Fruit fly (Drosophila melanogaster) whole organism, embryonic: ENCODE measurements around the gene Max.

ENCODE experiments used
- Abd-B ChIP-seq: fragments of 200-800 bp; sonication (Bioruptor generic); optimal IDR thresholded peaks from 2 replicates; lab custom pipeline; 2018; ENCODE audit warnings: missing biosample characterization, mild to moderate bottlenecking, missing genetic modification characterization, moderate library complexity
- Atf-2 ChIP-seq: fragments of 200-800 bp; sonication (Bioruptor generic); optimal IDR thresholded peaks from 2 replicates; lab custom pipeline; 2016; ENCODE audit warnings: missing biosample characterization, missing genetic modification characterization
- Awh ChIP-seq: fragments of 200-800 bp; sonication (Bioruptor generic); IDR thresholded peaks from 2 replicates; pipeline ENCODE4, ENCODE4 v1.3.6; 2022; ENCODE audit warnings: missing biosample characterization, missing genetic modification characterization
- CG11093 ChIP-seq: fragments of 200-800 bp; sonication (Bioruptor generic); IDR thresholded peaks from 3 replicates; pipeline ENCODE4 v1.3.6; 2022; ENCODE audit warnings: missing biosample characterization, missing genetic modification characterization
- CG11560 ChIP-seq: fragments of 200-800 bp; sonication (Bioruptor generic); IDR thresholded peaks from 3 replicates; pipeline ENCODE4 v1.3.6; 2022; ENCODE audit warnings: missing biosample characterization, missing genetic modification characterization
- CG12769 ChIP-seq: fragments of 200-800 bp; sonication (Bioruptor generic); optimal IDR thresholded peaks from 2 replicates; lab custom pipeline; 2019; ENCODE audit warnings: missing biosample characterization, mild to moderate bottlenecking, missing genetic modification characterization, moderate library complexity
- CG13624 ChIP-seq: fragments of 200-800 bp; sonication (Bioruptor generic); optimal IDR thresholded peaks from 2 replicates; lab custom pipeline; 2016; ENCODE audit warnings: missing biosample characterization, missing genetic modification characterization
- CG16813 ChIP-seq: fragments of 200-800 bp; sonication (Bioruptor generic); IDR thresholded peaks from 3 replicates; pipeline ENCODE4 v1.3.6; 2022; ENCODE audit warnings: missing biosample characterization, missing genetic modification characterization; ENCODE audit not compliant: partially characterized antibody
- CG2116 ChIP-seq: fragments of 200-800 bp; sonication (Bioruptor generic); optimal IDR thresholded peaks from 3 replicates; lab custom pipeline; 2018; ENCODE audit warnings: missing biosample characterization, mild to moderate bottlenecking, missing genetic modification characterization
- CG2129 ChIP-seq: fragments of 200-800 bp; sonication (Bioruptor generic); IDR thresholded peaks from 2 replicates; pipeline ENCODE4 v1.3.6; 2022; ENCODE audit warnings: missing biosample characterization, missing genetic modification characterization; ENCODE audit not compliant: partially characterized antibody
- CG2199 ChIP-seq: fragments of 200-800 bp; sonication (Bioruptor generic); IDR thresholded peaks from 3 replicates; pipeline ENCODE4 v1.3.6; 2022; ENCODE audit warnings: missing biosample characterization, missing genetic modification characterization
- CG30403 ChIP-seq: fragments of 200-800 bp; sonication (Bioruptor generic); optimal IDR thresholded peaks from 3 replicates; lab custom pipeline; 2016; ENCODE audit warnings: missing biosample characterization, missing genetic modification characterization
- CG33213 ChIP-seq: fragments of 200-800 bp; sonication (Bioruptor generic); optimal IDR thresholded peaks from 3 replicates; lab custom pipeline; 2016; ENCODE audit warnings: missing biosample characterization, missing genetic modification characterization
- CG4854 ChIP-seq: fragments of 200-800 bp; sonication (Bioruptor generic); optimal IDR thresholded peaks from 2 replicates; lab custom pipeline; 2016; ENCODE audit warnings: missing biosample characterization, missing genetic modification characterization, inconsistent platforms
- Camta ChIP-seq: fragments of 200-800 bp; sonication (Bioruptor generic); optimal IDR thresholded peaks from 2 replicates; lab custom pipeline; 2016; ENCODE audit warnings: missing biosample characterization, missing genetic modification characterization
- D19A ChIP-seq: fragments of 200-800 bp; optimal IDR thresholded peaks from 3 replicates; lab custom pipeline; 2019; ENCODE audit warnings: missing biosample characterization, mild to moderate bottlenecking, missing genetic modification characterization, moderate library complexity
- Dll ChIP-seq: fragments of 200-800 bp; sonication (Bioruptor generic); IDR thresholded peaks from 4 replicates; pipeline ENCODE4 v1.3.6; 2022; ENCODE audit warnings: missing biosample characterization, missing genetic modification characterization; ENCODE audit not compliant: partially characterized antibody
- Drgx ChIP-seq: fragments of 200-800 bp; sonication (Bioruptor generic); IDR thresholded peaks from 2 replicates; pipeline ENCODE4 v1.3.6; 2022; ENCODE audit warnings: missing biosample characterization, missing genetic modification characterization
- E2f2 ChIP-seq: fragments of 200-800 bp; sonication (Bioruptor generic); IDR thresholded peaks from 2 replicates; pipeline ENCODE4 v1.3.6; 2022; ENCODE audit warnings: missing biosample characterization, missing genetic modification characterization
- Gug ChIP-seq: fragments of 200-800 bp; sonication (Bioruptor generic); IDR thresholded peaks from 4 replicates; pipeline ENCODE4 v1.3.6; 2022; ENCODE audit warnings: missing biosample characterization, missing genetic modification characterization
- H2.0 ChIP-seq: fragments of 200-800 bp; sonication (Bioruptor generic); IDR thresholded peaks from 2 replicates; pipeline ENCODE4 v1.3.6; 2022; ENCODE audit warnings: missing biosample characterization, missing genetic modification characterization
- HLH4C ChIP-seq: fragments of 200-800 bp; sonication (Bioruptor generic); IDR thresholded peaks from 3 replicates; pipeline ENCODE4 v1.3.6; 2022; ENCODE audit warnings: missing biosample characterization, missing genetic modification characterization; ENCODE audit not compliant: partially characterized antibody
- Hmx ChIP-seq: fragments of 200-800 bp; sonication (Bioruptor generic); optimal IDR thresholded peaks from 2 replicates; lab custom pipeline; 2016; ENCODE audit warnings: missing biosample characterization, missing genetic modification characterization
- Lhr ChIP-seq: fragments of 200-800 bp; sonication (Bioruptor generic); optimal IDR thresholded peaks from 3 replicates; lab custom pipeline; 2017; ENCODE audit warnings: mild to moderate bottlenecking, missing biosample characterization, missing genetic modification reagents, missing genetic modification characterization
- Max ChIP-seq: fragments of 200-800 bp; sonication (Bioruptor generic); optimal IDR thresholded peaks from 2 replicates; lab custom pipeline; 2016; ENCODE audit warnings: missing biosample characterization, mild to moderate bottlenecking, missing genetic modification characterization
- NC2α ChIP-seq: fragments of 200-800 bp; sonication (Bioruptor generic); optimal IDR thresholded peaks from 2 replicates; lab custom pipeline; 2016; ENCODE audit warnings: missing biosample characterization, missing genetic modification characterization
- Rfx ChIP-seq: fragments of 200-800 bp; sonication (Bioruptor generic); IDR thresholded peaks from 2 replicates; pipeline ENCODE4 v1.3.6; 2022; ENCODE audit warnings: missing biosample characterization, missing genetic modification characterization
- Sry-δ ChIP-seq: fragments of 200-800 bp; sonication (Bioruptor generic); optimal IDR thresholded peaks from 2 replicates; lab custom pipeline; 2016; ENCODE audit warnings: missing biosample characterization, missing genetic modification characterization
- ash1 ChIP-seq: fragments of 200-800 bp; sonication (Bioruptor generic); optimal IDR thresholded peaks from 2 replicates; lab custom pipeline; 2018; ENCODE audit warnings: missing biosample characterization, mild to moderate bottlenecking, missing genetic modification characterization
- bsh ChIP-seq, 2 experiments: fragments of 200-800 bp; sonication (Bioruptor generic); optimal IDR thresholded peaks; 2 replicates each; lab custom pipeline; 2017 to 2018; ENCODE audit warnings: mild to moderate bottlenecking in 2 of 2, missing biosample characterization in 2 of 2, missing genetic modification characterization in 2 of 2, moderate library complexity in 1 of 2
- cas ChIP-seq: fragments of 200-800 bp; sonication (Bioruptor generic); IDR thresholded peaks from 2 replicates; pipeline ENCODE4 v1.3.6; 2022; ENCODE audit warnings: missing biosample characterization, missing genetic modification characterization
- chn ChIP-seq: fragments of 200-800 bp; sonication (Bioruptor generic); optimal IDR thresholded peaks from 2 replicates; lab custom pipeline; 2016; ENCODE audit warnings: missing biosample characterization, missing genetic modification characterization
- disco-r ChIP-seq: fragments of 200-800 bp; sonication (Bioruptor generic); optimal IDR thresholded peaks from 2 replicates; lab custom pipeline; 2016; ENCODE audit warnings: missing biosample characterization, missing genetic modification characterization
- dmrt99B ChIP-seq: fragments of 200-800 bp; sonication (Bioruptor generic); optimal IDR thresholded peaks from 2 replicates; lab custom pipeline; 2018; ENCODE audit warnings: missing biosample characterization, mild to moderate bottlenecking, missing genetic modification characterization, moderate library complexity
- dpn ChIP-seq, 2 experiments: fragments of 200-800 bp; sonication (Bioruptor generic); optimal IDR thresholded peaks; 3 replicates each; lab custom pipeline; 2016; ENCODE audit warnings: missing biosample characterization in 2 of 2, missing genetic modification characterization in 2 of 2
- en ChIP-seq: fragments of 200-800 bp; sonication (Bioruptor generic); optimal IDR thresholded peaks from 2 replicates; lab custom pipeline; 2016; ENCODE audit warnings: missing biosample characterization, missing genetic modification characterization
- fu2 ChIP-seq: fragments of 200-800 bp; sonication (Bioruptor generic); optimal IDR thresholded peaks from 2 replicates; lab custom pipeline; 2016; ENCODE audit warnings: missing biosample characterization, missing genetic modification characterization
- gcm ChIP-seq: fragments of 200-800 bp; sonication (Bioruptor generic); optimal IDR thresholded peaks from 2 replicates; lab custom pipeline; 2019; ENCODE audit warnings: missing biosample characterization, mild to moderate bottlenecking, missing genetic modification characterization, moderate library complexity
- gcm2 ChIP-seq: fragments of 200-800 bp; sonication (Bioruptor generic); optimal IDR thresholded peaks from 2 replicates; lab custom pipeline; 2016; ENCODE audit warnings: missing biosample characterization, missing genetic modification characterization
- h ChIP-seq: fragments of >200 bp; optimal IDR thresholded peaks from 2 replicates; lab custom pipeline; 2017
- hb ChIP-seq: fragments of 200-800 bp; sonication (Bioruptor generic); IDR thresholded peaks from 3 replicates; pipeline ENCODE4 v1.3.6; 2022; ENCODE audit warnings: missing biosample characterization, missing genetic modification characterization; ENCODE audit not compliant: partially characterized antibody
- inv ChIP-seq: fragments of 200-800 bp; sonication (Bioruptor generic); IDR thresholded peaks from 2 replicates; pipeline ENCODE4 v1.3.6; 2022; ENCODE audit warnings: missing biosample characterization, missing genetic modification characterization; ENCODE audit not compliant: partially characterized antibody
- maf-S ChIP-seq: fragments of 200-800 bp; sonication (Bioruptor generic); optimal IDR thresholded peaks from 2 replicates; lab custom pipeline; 2016; ENCODE audit warnings: missing biosample characterization, missing genetic modification characterization
- nerfin-2 ChIP-seq: fragments of 200-800 bp; sonication (Bioruptor generic); IDR thresholded peaks from 2 replicates; pipeline ENCODE4 v1.3.6; 2022; ENCODE audit warnings: missing biosample characterization, missing genetic modification characterization; ENCODE audit not compliant: partially characterized antibody
- nmo ChIP-seq: fragments of 200-800 bp; sonication (Bioruptor generic); optimal IDR thresholded peaks from 2 replicates; lab custom pipeline; 2018; ENCODE audit warnings: missing biosample characterization, mild to moderate bottlenecking, missing genetic modification characterization, moderate library complexity
- p53 ChIP-seq: fragments of 200-800 bp; sonication (Bioruptor generic); optimal IDR thresholded peaks from 2 replicates; lab custom pipeline; 2016; ENCODE audit warnings: missing biosample characterization, missing genetic modification characterization
- peb ChIP-seq: fragments of 200-800 bp; sonication (Bioruptor generic); IDR thresholded peaks from 2 replicates; pipeline ENCODE4 v1.3.6; 2022; ENCODE audit warnings: missing biosample characterization, missing genetic modification characterization
- slp2 ChIP-seq: fragments of 200-800 bp; sonication (Bioruptor generic); optimal IDR thresholded peaks from 2 replicates; lab custom pipeline; 2016; ENCODE audit warnings: missing biosample characterization, missing genetic modification characterization
- tap ChIP-seq: fragments of 200-800 bp; optimal IDR thresholded peaks from 3 replicates; lab custom pipeline; 2019; ENCODE audit warnings: missing biosample characterization, mild to moderate bottlenecking, missing genetic modification characterization, moderate library complexity
- tna ChIP-seq: fragments of 200-800 bp; sonication (Bioruptor generic); IDR thresholded peaks from 2 replicates; pipeline ENCODE4 v1.3.6; 2022; ENCODE audit warnings: missing biosample characterization, missing genetic modification characterization; ENCODE audit not compliant: partially characterized antibody
- ttk ChIP-seq: fragments of 200-800 bp; sonication (Bioruptor generic); IDR thresholded peaks from 2 replicates; pipeline ENCODE4 v2.1.2; 2022; ENCODE audit warnings: missing biosample characterization, missing genetic modification characterization

Max gene

DNA sequence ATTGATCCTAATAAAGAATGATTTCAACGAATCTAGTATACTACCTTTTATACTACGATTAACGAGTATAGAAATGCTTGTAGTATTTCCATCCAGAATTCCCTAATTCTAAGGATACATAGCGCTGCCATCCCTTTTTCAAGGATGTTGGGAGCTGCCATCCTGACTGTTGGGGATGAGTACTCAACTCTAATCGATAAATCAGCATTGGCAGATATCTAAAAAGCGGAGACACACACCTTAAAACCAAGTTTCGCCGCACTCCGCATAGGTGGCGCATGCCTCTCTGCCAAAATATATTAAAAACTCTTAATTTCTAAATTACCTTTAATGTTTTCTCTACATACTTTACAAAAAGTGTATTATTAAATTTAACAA, 30.2 kb upstream of the Max start, which contains the start of gene fal (continued):
- TF ChIP-seq tap (tag; lab: Kevin White, UChicago): no peak
- TF ChIP-seq Camta (GFP tag; lab: Kevin White, UChicago): no peak
- no peak for TF ChIP-seq CG12769 (tag; lab: Kevin White, UChicago)
- TF ChIP-seq CG2199 (GFP tag; lab: Robert Waterston, UW): peak; percentile 75; the same call in 2 of the 3 replicates
- no peak for TF ChIP-seq E2f2 (GFP tag; lab: Robert Waterston, UW)
- TF ChIP-seq CG30403: peak; percentile 41
- no peak for TF ChIP-seq disco-r
- peak; percentile 95 for TF ChIP-seq CG11560 (tag; lab: Robert Waterston, UW)
- TF ChIP-seq Max: peak; percentile 11
- 0 out of 2 replicates have a peak, but pooled peaks have one; percentile 17 for TF ChIP-seq nerfin-2 (GFP tag; lab: Robert Waterston, UW)
- peak; percentile 23; the same call in 1 of the 2 replicates for TF ChIP-seq inv
- TF ChIP-seq en: no peak
- peak; percentile 6 for TF ChIP-seq CG4854
- 0 out of 3 replicates have a peak, but pooled peaks have one; percentile 55 for TF ChIP-seq HLH4C (GFP tag; lab: Robert Waterston, UW)
- no peak for TF ChIP-seq D19A (tag; lab: Kevin White, UChicago)
- TF ChIP-seq gcm (GFP tag; lab: Kevin White, UChicago): no peak
- TF ChIP-seq tna (GFP tag; lab: Robert Waterston, UW): no peak
- TF ChIP-seq ash1 (GFP tag; lab: Kevin White, UChicago): no peak
- TF ChIP-seq Lhr: peak; percentile 91
- TF ChIP-seq CG16813 (GFP tag; lab: Robert Waterston, UW): peak; percentile 67
- TF ChIP-seq hb (GFP tag; lab: Robert Waterston, UW): no peak
- TF ChIP-seq Rfx (GFP tag; lab: Robert Waterston, UW): peak; percentile 50; the same call in 1 of the 2 replicates
- no peak for TF ChIP-seq NC2α (GFP tag; lab: Kevin White, UChicago)
- TF ChIP-seq dpn (GFP tag; optimal IDR thresholded peaks at IDR 0.05; lab: Kevin White, UChicago): no peak
- TF ChIP-seq peb (GFP tag; lab: Robert Waterston, UW): no peak
- TF ChIP-seq p53 (GFP tag; lab: Kevin White, UChicago): no peak
- no peak for TF ChIP-seq ttk (GFP tag; lab: Robert Waterston, UW)
- peak; percentile 77 for TF ChIP-seq CG2116
- no peak for TF ChIP-seq slp2 (GFP tag; lab: Kevin White, UChicago)
- no peak for TF ChIP-seq CG13624
- TF ChIP-seq fu2 (GFP tag; lab: Kevin White, UChicago): no peak
- TF ChIP-seq Sry-δ (GFP tag; lab: Kevin White, UChicago): peak; percentile 90
- TF ChIP-seq CG33213 (GFP tag; lab: Kevin White, UChicago): peak; percentile 39
- peak; percentile 32 for TF ChIP-seq Abd-B (GFP tag; lab: Kevin White, UChicago)
- no peak for TF ChIP-seq Dll
- peak; percentile 63 for TF ChIP-seq nmo
- TF ChIP-seq H2.0 (GFP tag; lab: Robert Waterston, UW): no peak
- no peak for TF ChIP-seq bsh (GFP tag; optimal IDR thresholded peaks at IDR 0.05; lab: Kevin White, UChicago)
- TF ChIP-seq Drgx: no peak
- no peak for TF ChIP-seq cas (GFP tag; lab: Robert Waterston, UW)
- no peak for TF ChIP-seq gcm2 (GFP tag; lab: Kevin White, UChicago)
- peak; percentile 9; the same call in 1 of the 4 replicates for TF ChIP-seq Gug (GFP tag; lab: Robert Waterston, UW)
- TF ChIP-seq h (lab: Kevin White, UChicago): no peak
- no peak for TF ChIP-seq maf-S (GFP tag; lab: Kevin White, UChicago)
- peak; percentile 38 for TF ChIP-seq chn (GFP tag; lab: Kevin White, UChicago)
- TF ChIP-seq dmrt99B (tag; lab: Kevin White, UChicago): no peak
- peak; percentile 20 for TF ChIP-seq Atf-2 (GFP tag; lab: Kevin White, UChicago)
- TF ChIP-seq CG11093 (GFP tag; lab: Robert Waterston, UW): no peak
- no peak for TF ChIP-seq Hmx (GFP tag; lab: Kevin White, UChicago)
- TF ChIP-seq Awh: no peak
- no peak for TF ChIP-seq CG2129
